Worm (Caenorhabditis elegans): ENCODE data around the gene C01G12.13.

The C01G12.13 gene

ce11 chrII:14555019-14555418 lies 21.5 kb upstream of the C01G12.13 start:
- no peak for TF ChIP-seq nhr-23 (tag; optimal IDR thresholded peaks at IDR 0.05)
- no peak for TF ChIP-seq nhr-6 (tag; optimal IDR thresholded peaks at IDR 0.05)
- TF ChIP-seq nhr-10 (tag; optimal IDR thresholded peaks at IDR 0.05): no peak
- TF ChIP-seq lin-39 (tag; optimal IDR thresholded peaks at IDR 0.05): no peak
- TF ChIP-seq unc-55 (GFP tag; optimal IDR thresholded peaks at IDR 0.05): no peak
- no peak for TF ChIP-seq ceh-82 (tag; optimal IDR thresholded peaks at IDR 0.05)
- no peak for TF ChIP-seq mab-5 (tag; optimal IDR thresholded peaks at IDR 0.05)
- no peak for TF ChIP-seq F13H6.1 (tag; optimal IDR thresholded peaks at IDR 0.05)
- TF ChIP-seq gmeb-1 (tag; optimal IDR thresholded peaks at IDR 0.05): no peak
- no peak for TF ChIP-seq snpc-4 (tag; optimal IDR thresholded peaks at IDR 0.05)
- no peak for TF ChIP-seq ceh-16 (tag; optimal IDR thresholded peaks at IDR 0.05)
- TF ChIP-seq elt-3 (tag; optimal IDR thresholded peaks at IDR 0.05): no peak
- no peak for TF ChIP-seq ztf-1 (GFP tag; conservative IDR thresholded peaks at IDR 0.05)

- peak; percentile 60 for TF ChIP-seq snpc-4 (tag; optimal IDR thresholded peaks at IDR 0.05)
- TF ChIP-seq nhr-237 (tag; optimal IDR thresholded peaks at IDR 0.05): peak; percentile 67
- peak; percentile 87 for TF ChIP-seq nhr-25 (tag; optimal IDR thresholded peaks at IDR 0.05)
- peak; percentile 73 for TF ChIP-seq nhr-6 (tag; optimal IDR thresholded peaks at IDR 0.05)
- peak; percentile 87 for TF ChIP-seq crh-2 (tag; optimal IDR thresholded peaks at IDR 0.05)
- peak; percentile 67 for TF ChIP-seq mab-5 (tag; optimal IDR thresholded peaks at IDR 0.05)
- TF ChIP-seq sma-3 (GFP tag; optimal IDR thresholded peaks at IDR 0.05): peak; percentile 99
- TF ChIP-seq gmeb-1 (tag; optimal IDR thresholded peaks at IDR 0.05): peak; percentile 81
- TF ChIP-seq mdl-1 (tag; optimal IDR thresholded peaks at IDR 0.05): peak in 1 of 2 experiments; percentile 80
- peak; percentile 74 for TF ChIP-seq ZK546.5 (tag; optimal IDR thresholded peaks at IDR 0.05)
- TF ChIP-seq nhr-77 (tag; optimal IDR thresholded peaks at IDR 0.05): peak; percentile 92
- TF ChIP-seq ztf-4 (tag; optimal IDR thresholded peaks at IDR 0.05): peak; percentile 46
- TF ChIP-seq R02D3.7 (tag; optimal IDR thresholded peaks at IDR 0.05): peak; percentile 21
- TF ChIP-seq C34F6.9 (tag; optimal IDR thresholded peaks at IDR 0.05): peak; percentile 85
- peak; percentile 17 for TF ChIP-seq sem-4 (tag; optimal IDR thresholded peaks at IDR 0.05)
- peak; percentile 81 for TF ChIP-seq fos-1 (tag; optimal IDR thresholded peaks at IDR 0.05)
- TF ChIP-seq nhr-21 (tag; optimal IDR thresholded peaks at IDR 0.05): peak; percentile 91
- TF ChIP-seq zag-1 (tag; optimal IDR thresholded peaks at IDR 0.05): peak; percentile 56
- TF ChIP-seq lsy-2 (tag; optimal IDR thresholded peaks at IDR 0.05): peak; percentile 96 to 99
- TF ChIP-seq F13H6.1 (tag; optimal IDR thresholded peaks at IDR 0.05): peak; percentile 94
- TF ChIP-seq lin-13 (GFP tag; optimal IDR thresholded peaks at IDR 0.05): peak; percentile 92
- peak; percentile 87 for TF ChIP-seq Y55F3AM.14 (GFP tag; optimal IDR thresholded peaks at IDR 0.05)
- peak; percentile 69 for TF ChIP-seq nhr-129 (tag; optimal IDR thresholded peaks at IDR 0.05)
- peak; percentile 84 for TF ChIP-seq unc-55 (GFP tag; optimal IDR thresholded peaks at IDR 0.05)
These were observed 14.9 kb upstream of the C01G12.13 start, which contains the start of gene mog-4 for ce11 chrII:14561549-14562115. Gene mog-4 (minus strand): TSS chrII:14561599.

DNA sequence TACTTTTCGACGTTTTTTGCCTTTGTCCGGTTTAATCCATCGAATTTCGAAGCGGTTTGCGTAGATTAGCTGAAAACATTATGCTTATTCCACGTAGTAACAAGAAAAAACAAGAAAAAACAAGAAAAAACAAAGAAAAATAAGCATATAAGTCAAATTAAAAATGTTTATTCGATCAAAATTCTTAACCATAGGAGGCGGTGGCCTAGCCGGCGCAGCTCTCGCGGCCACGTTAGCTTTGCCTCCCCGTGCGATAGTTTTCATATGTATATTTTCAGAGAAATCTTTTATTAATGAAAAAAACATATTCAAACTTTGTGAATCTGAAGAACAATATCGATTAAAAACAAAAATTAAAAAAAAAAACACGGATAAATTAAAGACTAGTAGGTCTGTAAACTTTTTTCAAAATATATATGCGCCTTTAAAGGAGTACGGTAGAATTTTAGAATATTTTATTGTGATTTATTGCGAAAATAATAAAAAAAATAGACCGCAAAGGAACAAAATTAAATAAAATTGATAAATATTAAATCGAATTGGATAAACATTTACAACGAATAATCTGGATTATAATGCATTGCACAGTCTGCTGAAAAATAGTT lies 12.7 kb upstream of the C01G12.13 start:
- TF ChIP-seq lsy-2 (tag; optimal IDR thresholded peaks at IDR 0.05) (peak; percentile 16 to 93), sma-3 (GFP tag; optimal IDR thresholded peaks at IDR 0.05) (peak; percentile 27), unc-55 (GFP tag; optimal IDR thresholded peaks at IDR 0.05) (peak; percentile 23)

DNA sequence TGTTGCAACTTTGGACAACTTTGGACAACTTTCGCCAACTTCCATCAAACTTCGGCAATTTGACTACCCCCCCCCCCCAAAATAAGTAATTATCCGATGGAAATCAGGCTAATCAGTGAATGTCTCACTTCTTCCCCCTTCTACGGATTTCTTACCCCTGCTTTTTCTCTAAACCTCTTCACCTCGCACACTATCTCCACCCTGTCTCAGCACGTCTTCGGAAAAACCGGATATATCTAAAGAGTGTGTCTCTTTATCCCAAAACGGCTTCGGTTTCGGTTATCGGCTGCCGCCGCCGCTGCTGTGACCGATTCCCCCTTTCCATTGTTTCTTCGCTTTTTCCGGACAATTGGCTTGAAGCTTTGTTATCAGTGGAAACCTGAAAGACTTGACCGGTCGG lies 8.7 kb upstream of the C01G12.13 start:
- TF ChIP-seq lin-13 (GFP tag; optimal IDR thresholded peaks at IDR 0.05) (no peak), ceh-82 (tag; optimal IDR thresholded peaks at IDR 0.05) (no peak), egl-27 (tag; optimal IDR thresholded peaks at IDR 0.05) (no peak), unc-55 (GFP tag; optimal IDR thresholded peaks at IDR 0.05) (no peak), alr-1 (tag; optimal IDR thresholded peaks at IDR 0.05) (no peak), nhr-11 (tag; optimal IDR thresholded peaks at IDR 0.05) (no peak), mab-5 (tag; optimal IDR thresholded peaks at IDR 0.05) (no peak), peb-1 (tag; optimal IDR thresholded peaks at IDR 0.05) (no peak), ama-1 (optimal IDR thresholded peaks at IDR 0.05) (no peak), nhr-23 (tag; optimal IDR thresholded peaks at IDR 0.05) (no peak), nhr-237 (tag; optimal IDR thresholded peaks at IDR 0.05) (no peak), zag-1 (tag; optimal IDR thresholded peaks at IDR 0.05) (no peak), unc-62 (GFP tag; optimal IDR thresholded peaks at IDR 0.05) (no peak), ztf-11 (tag; optimal IDR thresholded peaks at IDR 0.05) (no peak), fos-1 (tag; optimal IDR thresholded peaks at IDR 0.05) (no peak), snpc-4 (tag; optimal IDR thresholded peaks at IDR 0.05) (no peak), nhr-21 (tag; optimal IDR thresholded peaks at IDR 0.05) (no peak), nhr-129 (tag; optimal IDR thresholded peaks at IDR 0.05) (no peak)

Measured in whole organism, L2 larva.